Fruit fly (Drosophila melanogaster): ENCODE results near the gene CG31055.
A peak's percentile ranks its signal among the peaks of the same experiment; 100 is the strongest.

The CG31055 gene

DNA sequence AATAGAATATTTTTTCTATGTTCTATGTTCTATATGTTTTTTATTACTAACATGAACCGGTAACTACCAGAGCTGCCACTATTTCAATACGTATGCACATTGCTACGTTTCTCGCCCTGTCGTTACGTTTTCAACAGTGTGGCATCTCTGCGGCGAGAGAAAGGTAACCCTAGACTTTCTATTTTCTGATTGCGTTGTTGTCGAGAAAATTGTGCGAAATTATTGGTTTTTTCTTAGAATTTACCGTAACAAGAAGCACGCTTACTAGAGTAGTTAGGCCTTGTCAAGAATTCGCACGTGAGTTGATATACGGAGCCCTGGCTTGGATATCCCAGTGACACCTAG is 12.3 kb upstream of the CG31055 start, which contains the start of gene btz (continued):
- TF ChIP-seq CG18262 (tag; optimal IDR thresholded peaks at IDR 0.05) (peak; percentile 45), CG8478 (optimal IDR thresholded peaks at IDR 0.05) (no peak), Dip2 (GFP tag; IDR thresholded peaks at IDR 0.05) (no peak), CG7786 (GFP tag; optimal IDR thresholded peaks at IDR 0.05) (no peak), CG7357 (GFP tag; IDR thresholded peaks at IDR 0.05) (no peak), CG31441 (GFP tag; IDR thresholded peaks at IDR 0.05) (no peak), ci (GFP tag; IDR thresholded peaks at IDR 0.05) (no peak), ttk (GFP tag; IDR thresholded peaks at IDR 0.05) (no peak), Usf (GFP tag; optimal IDR thresholded peaks at IDR 0.05) (no peak), Six4 (GFP tag; optimal IDR thresholded peaks at IDR 0.05) (no peak), her (GFP tag; optimal IDR thresholded peaks at IDR 0.05) (no peak), CG15514 (GFP tag; optimal IDR thresholded peaks at IDR 0.05) (peak; percentile 82), CG12104 (GFP tag; optimal IDR thresholded peaks at IDR 0.05) (no peak), CG11093 (GFP tag; IDR thresholded peaks at IDR 0.05) (no peak), Dref (GFP tag; IDR thresholded peaks at IDR 0.05) (peak; percentile 52), Rx (GFP tag; IDR thresholded peaks at IDR 0.05) (no peak), wek (GFP tag; optimal IDR thresholded peaks at IDR 0.05) (no peak), az2 (GFP tag; optimal IDR thresholded peaks at IDR 0.05) (no peak), BEAF-32 (GFP tag; optimal IDR thresholded peaks at IDR 0.05) (peak; percentile 42), CG2120 (GFP tag; optimal IDR thresholded peaks at IDR 0.05) (peak; percentile 8), CG3163 (GFP tag; optimal IDR thresholded peaks at IDR 0.05) (no peak), Meics (GFP tag; optimal IDR thresholded peaks at IDR 0.05) (no peak), Neu2 (GFP tag; optimal IDR thresholded peaks at IDR 0.05; ENCODE audit: borderline replicate concordance) (no peak), trem (tag; optimal IDR thresholded peaks at IDR 0.05) (peak; percentile 57), Lim3 (GFP tag; IDR thresholded peaks at IDR 0.05) (no peak), MBD-R2 (GFP tag; IDR thresholded peaks at IDR 0.05) (peak; percentile 64; the same call in 1 of the 2 replicates), CG4617 (GFP tag; optimal IDR thresholded peaks at IDR 0.05; ENCODE audit: borderline replicate concordance) (peak; percentile 59), HLH4C (GFP tag; IDR thresholded peaks at IDR 0.05; ENCODE audit: partially characterized antibody) (no peak), Hand (GFP tag; optimal IDR thresholded peaks at IDR 0.05) (no peak), prd (optimal IDR thresholded peaks at IDR 0.05) (no peak), prd (GFP tag; IDR thresholded peaks at IDR 0.05) (no peak), NFAT (GFP tag; IDR thresholded peaks at IDR 0.05) (no peak), shn (GFP tag; optimal IDR thresholded peaks at IDR 0.05) (no peak), CG13894 (tag; optimal IDR thresholded peaks at IDR 0.05) (no peak), CG3281 (GFP tag; optimal IDR thresholded peaks at IDR 0.05) (no peak), CG10979 (tag; optimal IDR thresholded peaks at IDR 0.05) (no peak), ab (GFP tag; optimal IDR thresholded peaks at IDR 0.05) (no peak), sd (tag; optimal IDR thresholded peaks at IDR 0.05) (no peak), CG11247 (GFP tag; IDR thresholded peaks at IDR 0.05) (no peak), CG15696 (tag; optimal IDR thresholded peaks at IDR 0.05) (no peak), Sry-δ (GFP tag; optimal IDR thresholded peaks at IDR 0.05) (peak; percentile 56), mam (GFP tag; optimal IDR thresholded peaks at IDR 0.05) (no peak), tll (GFP tag; optimal IDR thresholded peaks at IDR 0.05) (no peak), Max (GFP tag; optimal IDR thresholded peaks at IDR 0.05) (peak; percentile 27), Abd-B (GFP tag; optimal IDR thresholded peaks at IDR 0.05) (peak; percentile 2), Elba2 (GFP tag; optimal IDR thresholded peaks at IDR 0.05) (peak; percentile 83), ro (GFP tag; IDR thresholded peaks at IDR 0.05) (no peak), hkb (optimal IDR thresholded peaks at IDR 0.05) (no peak), hkb (GFP tag; IDR thresholded peaks at IDR 0.05) (no peak), CG4854 (GFP tag; optimal IDR thresholded peaks at IDR 0.05) (no peak), CG30020 (tag; optimal IDR thresholded peaks at IDR 0.05) (no peak), CG5245 (GFP tag; optimal IDR thresholded peaks at IDR 0.05) (no peak), Scr (GFP tag; IDR thresholded peaks at IDR 0.05; ENCODE audit: partially characterized antibody) (0 out of 2 replicates have a peak, but pooled peaks have one; percentile 27)
